Worm (Caenorhabditis elegans) whole organism, late embryonic: ENCODE measurements around the gene irld-59.

Experiments
- F13H6.1 ChIP-seq: sonication (generic microtip); optimal IDR thresholded peaks from 2 replicates; lab custom pipeline; 2016; ENCODE audit warnings: missing genetic modification characterization, missing compliant biosample characterization
- T23F11.4 ChIP-seq: fragments of 200-800 bp; sonication (Bioruptor generic); optimal IDR thresholded peaks from 2 replicates; lab custom pipeline; 2018; ENCODE audit warnings: mild to moderate bottlenecking, missing genetic modification characterization, missing compliant biosample characterization
- Y22D7AL.16 ChIP-seq: sonication (generic microtip); optimal IDR thresholded peaks from 2 replicates; lab custom pipeline; 2016; ENCODE audit warnings: missing genetic modification characterization, missing compliant biosample characterization
- ahr-1 ChIP-seq: sonication (generic microtip); optimal IDR thresholded peaks from 2 replicates; lab custom pipeline; 2016; ENCODE audit warnings: missing genetic modification characterization, missing compliant biosample characterization
- ceh-14 ChIP-seq: sonication (generic microtip); optimal IDR thresholded peaks from 2 replicates; lab custom pipeline; 2016; ENCODE audit warnings: missing genotype, missing genetic modification characterization, missing compliant biosample characterization
- ceh-18 ChIP-seq: sonication (generic microtip); optimal IDR thresholded peaks from 2 replicates; lab custom pipeline; 2016; ENCODE audit warnings: missing genetic modification characterization, missing compliant biosample characterization
- ceh-31 ChIP-seq: sonication (generic microtip); optimal IDR thresholded peaks from 2 replicates; lab custom pipeline; 2016; ENCODE audit warnings: missing genetic modification characterization, missing compliant biosample characterization
- ceh-45 ChIP-seq: fragments of 200-800 bp; sonication (Bioruptor generic); IDR thresholded peaks from 2 replicates; pipeline ENCODE4 v1.3.6; 2022; ENCODE audit warnings: missing genetic modification reagents, missing genetic modification characterization, missing compliant biosample characterization
- ceh-9 ChIP-seq: sonication (generic microtip); optimal IDR thresholded peaks from 2 replicates; lab custom pipeline; 2016; ENCODE audit warnings: mild to moderate bottlenecking, missing genetic modification characterization, inconsistent platforms, missing compliant biosample characterization
- che-1 ChIP-seq: sonication (generic microtip); optimal IDR thresholded peaks from 2 replicates; lab custom pipeline; 2016; ENCODE audit warnings: mild to moderate bottlenecking, missing genetic modification characterization, missing compliant biosample characterization
- dmd-4 ChIP-seq: sonication (generic microtip); optimal IDR thresholded peaks from 2 replicates; lab custom pipeline; 2016; ENCODE audit warnings: borderline replicate concordance, missing genetic modification characterization, missing compliant biosample characterization
- elt-2 ChIP-seq: sonication (generic microtip); optimal IDR thresholded peaks from 2 replicates; lab custom pipeline; 2016; ENCODE audit warnings: missing genetic modification reagents, missing genetic modification characterization, missing compliant biosample characterization
- elt-4 ChIP-seq: sonication (generic microtip); optimal IDR thresholded peaks from 2 replicates; lab custom pipeline; 2016; ENCODE audit warnings: missing genetic modification characterization, missing compliant biosample characterization
- eyg-1 ChIP-seq: sonication (generic microtip); optimal IDR thresholded peaks from 2 replicates; lab custom pipeline; 2016; ENCODE audit warnings: missing genotype, missing genetic modification characterization, missing compliant biosample characterization
- fkh-10 ChIP-seq: fragments of 150-350 bp; optimal IDR thresholded peaks from 2 replicates; lab custom pipeline; 2014; ENCODE audit warnings: missing biosample characterization, missing genetic modification reagents, missing genetic modification characterization
- gmeb-2 ChIP-seq: sonication (generic microtip); optimal IDR thresholded peaks from 2 replicates; lab custom pipeline; 2016; ENCODE audit warnings: missing genetic modification characterization, inconsistent platforms, missing compliant biosample characterization
- hlh-15 ChIP-seq: sonication (generic microtip); optimal IDR thresholded peaks from 2 replicates; lab custom pipeline; 2016; ENCODE audit warnings: missing genetic modification characterization, missing compliant biosample characterization
- lim-6 ChIP-seq: sonication (generic microtip); optimal IDR thresholded peaks from 2 replicates; lab custom pipeline; 2016; ENCODE audit warnings: missing genetic modification characterization, missing compliant biosample characterization
- lin-11 ChIP-seq: fragments of 200-800 bp; sonication (Bioruptor generic); optimal IDR thresholded peaks from 2 replicates; lab custom pipeline; 2018; ENCODE audit warnings: mild to moderate bottlenecking, missing genetic modification characterization, missing compliant biosample characterization
- mec-3 ChIP-seq: sonication (generic microtip); optimal IDR thresholded peaks from 2 replicates; lab custom pipeline; 2016; ENCODE audit warnings: borderline replicate concordance, missing genetic modification characterization, missing compliant biosample characterization
- nfya-1 ChIP-seq: sonication (generic microtip); optimal IDR thresholded peaks from 2 replicates; lab custom pipeline; 2017; ENCODE audit warnings: missing genetic modification characterization, mild to moderate bottlenecking, missing compliant biosample characterization, antibody characterized with exemption, moderate library complexity
- nhr-11 ChIP-seq: fragments of 150-350 bp; optimal IDR thresholded peaks from 2 replicates; lab custom pipeline; 2014; ENCODE audit warnings: missing biosample characterization, missing genetic modification characterization
- nhr-232 ChIP-seq: sonication (generic microtip); optimal IDR thresholded peaks from 2 replicates; lab custom pipeline; 2016; ENCODE audit warnings: missing genetic modification characterization, missing compliant biosample characterization
- npax-4 ChIP-seq: sonication (generic microtip); optimal IDR thresholded peaks from 2 replicates; lab custom pipeline; 2016; ENCODE audit warnings: missing genetic modification characterization, missing compliant biosample characterization
- pat-9 ChIP-seq: fragments of 200-800 bp; sonication (Bioruptor generic); optimal IDR thresholded peaks from 2 replicates; lab custom pipeline; 2018; ENCODE audit warnings: mild to moderate bottlenecking, missing genetic modification characterization, moderate library complexity, missing compliant biosample characterization
- pha-4 ChIP-seq: fragments of 150-350 bp; optimal IDR thresholded peaks from 2 replicates; lab custom pipeline; 2018; ENCODE audit warnings: missing biosample characterization, missing genetic modification reagents, missing genetic modification characterization
- pqm-1 ChIP-seq: sonication (generic microtip); optimal IDR thresholded peaks from 2 replicates; lab custom pipeline; 2016; ENCODE audit warnings: missing genetic modification characterization, missing compliant biosample characterization
- sox-4 ChIP-seq: sonication (generic microtip); optimal IDR thresholded peaks from 2 replicates; lab custom pipeline; 2017; ENCODE audit warnings: mild to moderate bottlenecking, missing genetic modification characterization, inconsistent platforms, missing compliant biosample characterization
- syd-9 ChIP-seq: sonication (generic microtip); optimal IDR thresholded peaks from 2 replicates; lab custom pipeline; 2016; ENCODE audit warnings: mild to moderate bottlenecking, missing genetic modification characterization, moderate library complexity, missing compliant biosample characterization
- tbx-2 ChIP-seq: sonication (generic microtip); optimal IDR thresholded peaks from 2 replicates; lab custom pipeline; 2016; ENCODE audit warnings: missing genetic modification characterization, missing compliant biosample characterization
- ttx-3 ChIP-seq: sonication (generic microtip); optimal IDR thresholded peaks from 2 replicates; lab custom pipeline; 2016; ENCODE audit warnings: missing genetic modification reagents, missing genetic modification characterization, missing compliant biosample characterization
- unc-3 ChIP-seq, 2 experiments: fragments of 200-800 bp in 1 of 2; sonication (Bioruptor generic) in 1 of 2; sonication (generic microtip) in 1 of 2; conservative IDR thresholded peaks in 1 of 2; optimal IDR thresholded peaks in 1 of 2; 2 replicates each; pipeline versions ENCODE4 v1.3.6 to Lab custom; 2016 to 2022; ENCODE audit warnings: missing compliant biosample characterization in 2 of 2, missing genetic modification characterization in 2 of 2, missing genetic modification reagents in 1 of 2
- unc-42 ChIP-seq: sonication (generic microtip); optimal IDR thresholded peaks from 2 replicates; lab custom pipeline; 2016; ENCODE audit warnings: missing genotype, missing genetic modification characterization, missing compliant biosample characterization
- unc-55 ChIP-seq: sonication (generic microtip); optimal IDR thresholded peaks from 2 replicates; lab custom pipeline; 2017; ENCODE audit warnings: missing biosample characterization, missing genetic modification reagents, missing genetic modification characterization
- unc-86 ChIP-seq: sonication (generic microtip); optimal IDR thresholded peaks from 2 replicates; lab custom pipeline; 2016; ENCODE audit warnings: missing genetic modification characterization, missing compliant biosample characterization
- zip-5 ChIP-seq: sonication (generic microtip); optimal IDR thresholded peaks from 2 replicates; lab custom pipeline; 2016; ENCODE audit warnings: missing genetic modification characterization, missing compliant biosample characterization

The irld-59 gene

DNA sequence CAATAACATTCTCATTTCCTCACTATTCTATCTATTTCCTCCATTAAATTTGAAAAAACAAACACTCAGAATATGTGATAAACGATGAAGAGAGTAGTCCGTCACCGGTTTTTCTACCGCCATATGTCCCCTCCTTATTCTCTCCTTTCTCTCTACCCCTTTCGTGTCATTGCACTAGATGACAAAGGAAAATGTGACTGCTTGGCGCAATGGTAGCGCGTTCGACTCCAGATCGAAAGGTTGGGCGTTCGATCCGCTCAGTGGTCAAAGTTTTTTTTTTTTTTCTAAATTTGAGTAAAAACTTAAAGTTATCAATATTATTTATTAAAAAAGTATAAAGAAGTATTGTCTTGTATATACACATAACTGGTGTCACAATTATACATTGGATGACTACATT, 47.4 kb upstream of the irld-59 start (continued):
- no peak for TF ChIP-seq sox-4
- TF ChIP-seq tbx-2 (tag; lab: Kevin White, UChicago), result no peak
- peak; percentile 8 for TF ChIP-seq npax-4 (tag; lab: Kevin White, UChicago)
- no peak for TF ChIP-seq gmeb-2 (tag; lab: Kevin White, UChicago)
- TF ChIP-seq elt-4 (tag; lab: Kevin White, UChicago), result no peak
- TF ChIP-seq nhr-11 (tag; lab: Kevin White, UChicago), result no peak
- TF ChIP-seq pha-4 (tag; lab: Kevin White, UChicago), result no peak
- TF ChIP-seq ceh-31, result no peak
- TF ChIP-seq, all 69 proteins: peak for 11

DNA sequence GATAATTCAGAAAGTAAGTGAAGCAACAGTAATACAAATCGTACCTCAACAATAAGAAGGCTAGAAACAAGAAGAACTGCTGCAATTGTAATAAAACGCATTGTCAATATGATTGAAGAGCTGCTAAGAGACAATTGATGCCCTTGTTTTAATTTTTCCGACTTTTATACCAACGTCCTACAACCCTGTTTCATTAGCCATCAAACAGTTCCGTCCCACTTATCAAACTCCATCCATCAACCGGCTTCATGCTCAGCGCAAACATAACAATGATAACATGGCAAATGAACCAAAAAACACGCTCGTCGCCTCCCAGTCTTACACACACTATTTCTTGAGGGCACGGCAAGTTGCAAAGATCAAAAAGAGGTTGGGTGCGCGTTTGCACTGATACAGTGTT, 45.7 kb upstream of the irld-59 start, which contains the start of gene pqn-90:
Gene pqn-90, minus strand, starts transcription at position 101 of the 400 bp plus-strand sequence.
- no peak for TF ChIP-seq sox-4
- TF ChIP-seq syd-9 (tag; lab: Kevin White, UChicago), result no peak
- no peak for TF ChIP-seq ttx-3 (tag; lab: Kevin White, UChicago)
- no peak for TF ChIP-seq zip-5 (tag; lab: Kevin White, UChicago)
- TF ChIP-seq hlh-15, result no peak
- no peak for TF ChIP-seq ceh-9 (tag; lab: Kevin White, UChicago)
- no peak for TF ChIP-seq eyg-1 (tag; lab: Kevin White, UChicago)
- TF ChIP-seq dmd-4 (tag; lab: Kevin White, UChicago), result no peak

DNA sequence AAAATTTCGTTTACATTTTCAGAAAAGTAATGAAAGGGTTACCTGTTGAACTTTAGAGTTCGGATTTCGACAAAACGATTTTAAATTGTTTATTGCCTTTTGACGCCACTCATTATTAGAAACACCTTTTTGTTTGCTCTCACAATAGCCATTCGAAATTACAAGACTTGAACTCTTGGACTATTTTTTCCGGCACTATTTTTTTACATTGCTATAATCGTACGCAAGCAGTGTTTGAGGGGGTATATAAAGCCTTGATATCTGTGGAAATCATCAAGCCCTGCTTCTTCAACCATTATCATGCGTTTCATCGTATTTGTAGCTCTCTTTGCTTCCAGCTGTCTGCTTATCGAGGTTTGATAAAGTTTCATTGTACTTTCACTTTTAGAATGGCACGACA, 45.3 kb upstream of the irld-59 start, which contains the start of gene pqn-91:
Gene pqn-91, plus strand, starts transcription at position 301 of the 400 bp plus-strand sequence.
- TF ChIP-seq unc-55, result no peak
- no peak for TF ChIP-seq Y22D7AL.16
- TF ChIP-seq che-1 (tag; lab: Kevin White, UChicago), result no peak
- no peak for TF ChIP-seq fkh-10 (GFP tag; lab: Kevin White, UChicago)
- no peak for TF ChIP-seq eyg-1 (tag; lab: Kevin White, UChicago)
- no peak for TF ChIP-seq T23F11.4 (GFP tag; lab: Kevin White, UChicago)
- TF ChIP-seq elt-2 (tag; lab: Kevin White, UChicago), result no peak
- no peak for TF ChIP-seq ceh-14
- no peak for TF ChIP-seq tbx-2 (tag; lab: Kevin White, UChicago)
- no peak for TF ChIP-seq lin-11
- TF ChIP-seq ceh-18 (tag; lab: Kevin White, UChicago), result no peak
- TF ChIP-seq pat-9 (tag; lab: Kevin White, UChicago), result no peak
- no peak for TF ChIP-seq unc-42

DNA sequence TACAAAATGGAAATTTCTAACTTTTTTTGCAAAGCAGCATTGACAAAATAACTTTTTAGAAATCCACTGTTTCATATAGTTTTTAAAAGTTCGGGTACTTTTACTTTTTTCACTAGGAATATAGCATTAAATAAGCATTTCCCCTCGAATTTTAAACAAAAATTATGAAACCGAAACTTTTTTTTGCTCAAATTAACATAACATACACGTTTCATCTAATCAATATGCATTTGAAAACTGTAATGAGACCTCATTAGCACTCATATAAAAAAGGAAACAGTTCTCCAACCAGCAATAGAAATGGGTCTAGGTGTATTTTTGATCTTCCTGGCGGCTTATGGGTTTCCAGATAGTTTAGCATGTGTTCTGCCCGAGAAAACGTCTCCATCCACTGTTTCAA, 42.8 kb upstream of the irld-59 start, which contains the start of gene Y73F8A.10:
Gene Y73F8A.10, plus strand, starts transcription at position 301 of the 400 bp plus-strand sequence.
- TF ChIP-seq pqm-1 (no peak), F13H6.1 (tag; lab: Kevin White, UChicago) (no peak), unc-3 (GFP tag; conservative IDR thresholded peaks at IDR 0.05; lab: Robert Waterston, UW) (no peak), unc-3 (tag; optimal IDR thresholded peaks at IDR 0.05; lab: Kevin White, UChicago) (no peak), lim-6 (no peak), nhr-232 (tag; lab: Kevin White, UChicago) (no peak), ceh-45 (no peak), ahr-1 (tag; lab: Kevin White, UChicago) (no peak), nfya-1 (tag; lab: Kevin White, UChicago) (no peak), mec-3 (tag; lab: Kevin White, UChicago) (no peak), zip-5 (tag; lab: Kevin White, UChicago) (no peak), gmeb-2 (tag; lab: Kevin White, UChicago) (no peak), T23F11.4 (GFP tag; lab: Kevin White, UChicago) (no peak), unc-86 (tag; lab: Kevin White, UChicago) (no peak)
